Fruit fly (Drosophila melanogaster) Kc167 (cell line): ENCODE data around the gene CG11714.

Experiments
- Myc ChIP-seq: fragments of >200 bp; optimal IDR thresholded peaks from 2 replicates; lab custom pipeline; 2017; ENCODE audit warnings: missing external identifiers
- Sin3A ChIP-seq: fragments of >200 bp; optimal IDR thresholded peaks from 2 replicates; lab custom pipeline; 2018; ENCODE audit warnings: missing external identifiers
- h ChIP-seq: fragments of >200 bp; optimal IDR thresholded peaks from 3 replicates; lab custom pipeline; 2018; ENCODE audit warnings: missing external identifiers
- insv ChIP-seq: fragments of >200 bp; optimal IDR thresholded peaks from 3 replicates; lab custom pipeline; 2018; ENCODE audit warnings: missing external identifiers
- psq ChIP-seq: fragments of >200 bp; optimal IDR thresholded peaks from 2 replicates; lab custom pipeline; 2017; ENCODE audit warnings: missing external identifiers
- ttk ChIP-seq: sonication (Bioruptor generic); optimal IDR thresholded peaks from 2 replicates; lab custom pipeline; 2017; ENCODE audit warnings: missing external identifiers

The CG11714 gene

DNA sequence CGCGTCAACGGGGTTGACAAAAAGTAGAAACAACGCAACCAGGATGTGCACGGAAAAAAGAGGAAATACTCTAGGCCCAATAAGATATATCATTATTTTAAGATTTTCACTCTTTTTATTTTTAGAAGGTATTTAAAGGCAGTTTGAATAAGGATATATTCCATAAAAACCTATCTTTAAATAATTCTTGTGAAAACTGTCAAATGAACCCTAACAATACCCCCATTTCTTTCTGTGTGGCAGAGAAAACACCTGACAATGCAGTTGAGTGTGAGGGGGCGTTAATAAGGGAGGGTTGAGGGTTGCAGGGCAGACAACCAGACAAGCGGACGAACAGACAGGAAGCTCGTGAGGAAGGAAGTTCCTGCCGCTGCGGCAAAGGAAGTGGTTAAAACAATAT lies 29.4 kb upstream of the CG11714 start:
- TF ChIP-seq h (lab: Kevin White, UChicago) (no peak), insv (lab: Kevin White, UChicago) (no peak), Myc (no peak), Sin3A (no peak), psq (lab: Kevin White, UChicago) (no peak), ttk (lab: Kevin White, UChicago) (no peak)

DNA sequence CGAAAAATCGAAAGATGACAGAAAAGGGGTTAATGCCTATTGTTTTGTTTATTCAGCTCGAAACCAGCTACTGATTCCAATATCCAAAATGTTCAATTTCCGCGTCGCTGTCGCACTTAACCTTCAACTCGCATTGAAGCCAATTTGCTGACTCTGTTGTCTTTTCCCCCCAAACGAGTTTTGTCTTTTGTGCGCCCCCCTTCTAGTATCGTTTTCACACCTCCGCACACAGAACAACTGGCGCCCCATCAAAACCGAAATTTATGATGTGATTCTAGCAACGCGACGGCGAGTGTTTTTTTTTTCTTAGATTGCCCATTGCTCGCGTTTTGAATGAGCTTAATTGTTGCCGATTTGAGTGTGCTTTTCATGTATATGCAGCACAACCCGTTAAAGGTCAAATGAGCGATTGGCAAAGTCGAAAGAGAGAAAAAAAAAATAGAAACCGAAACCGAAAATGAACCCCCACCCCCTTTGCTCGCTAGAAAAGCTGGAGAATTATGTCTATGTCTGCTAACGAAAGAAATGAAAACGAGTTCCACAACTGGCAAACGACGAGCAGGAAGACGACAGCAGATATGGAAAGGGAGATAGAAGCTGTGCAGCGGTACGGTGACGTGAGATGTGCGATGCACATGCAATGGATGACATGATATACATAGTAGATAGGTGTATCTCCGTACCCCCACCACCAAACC lies 28.0 kb upstream of the CG11714 start:
- TF ChIP-seq h (lab: Kevin White, UChicago) (no peak), Sin3A (no peak), ttk (lab: Kevin White, UChicago) (no peak), psq (lab: Kevin White, UChicago) (no peak), insv (lab: Kevin White, UChicago) (no peak), Myc (no peak)

DNA sequence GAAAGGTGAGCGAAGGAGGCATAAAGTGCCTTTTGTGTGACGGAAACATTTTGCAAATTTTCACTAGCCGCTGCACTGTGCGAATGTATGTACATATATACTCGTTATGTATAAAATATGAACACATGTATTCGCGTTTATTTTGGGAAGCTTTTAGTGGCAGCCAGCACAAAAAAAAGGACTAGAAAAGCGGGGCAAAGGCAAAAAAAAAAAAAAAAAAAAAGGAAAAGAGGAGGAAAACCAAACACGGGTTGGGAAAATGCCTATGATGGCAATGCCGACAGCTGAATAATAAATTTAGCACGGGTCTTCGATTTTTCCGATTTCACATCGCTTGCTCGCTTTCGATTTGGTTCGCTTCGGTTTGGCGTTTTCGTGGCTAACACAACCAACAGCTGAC lies 26.9 kb upstream of the CG11714 start:
- no peak for TF ChIP-seq insv (lab: Kevin White, UChicago)
- TF ChIP-seq Myc = no peak
- TF ChIP-seq Sin3A = no peak
- TF ChIP-seq psq (lab: Kevin White, UChicago) = no peak
- no peak for TF ChIP-seq ttk (lab: Kevin White, UChicago)
- no peak for TF ChIP-seq h (lab: Kevin White, UChicago)

- TF ChIP-seq psq (lab: Kevin White, UChicago) (no peak), Myc (no peak), ttk (lab: Kevin White, UChicago) (no peak), insv (lab: Kevin White, UChicago) (no peak), h (lab: Kevin White, UChicago) (no peak), Sin3A (no peak)
These were observed 25.5 kb upstream of the CG11714 start for dm6 chr3L:11548009-11548408.

- no peak for TF ChIP-seq Myc
These were observed 24.9 kb upstream of the CG11714 start for dm6 chr3L:11547302-11547994.

DNA sequence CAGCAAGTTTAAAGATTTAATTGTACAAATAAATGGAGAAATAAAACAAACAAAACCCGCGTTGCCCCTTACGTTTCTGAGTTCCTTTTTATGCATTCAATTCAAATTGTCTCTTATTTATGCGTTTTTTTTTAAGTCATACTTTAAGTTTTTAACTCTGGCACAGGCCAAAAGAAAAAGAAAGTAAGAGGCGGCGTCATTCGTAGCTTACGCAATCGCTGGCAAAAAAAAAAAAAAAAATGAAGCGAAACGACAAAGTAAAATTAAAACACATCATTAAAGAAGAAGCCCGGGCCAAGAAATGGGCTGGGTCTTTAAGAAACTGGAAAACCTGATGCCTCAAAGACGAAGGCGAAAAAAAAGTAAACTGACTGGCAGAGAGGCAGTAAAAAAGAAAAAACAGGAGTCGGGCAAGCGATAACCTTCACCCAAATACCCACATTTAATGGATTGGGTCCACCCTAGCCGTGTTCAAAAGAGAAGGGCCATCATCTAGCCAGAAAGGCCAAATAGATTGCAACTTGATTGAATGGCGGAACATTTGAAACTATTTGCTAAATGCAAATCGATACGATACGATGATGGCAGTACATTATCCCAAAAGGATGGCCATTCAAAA lies 21.3 kb upstream of the CG11714 start:
- no peak for TF ChIP-seq psq (lab: Kevin White, UChicago)
- no peak for TF ChIP-seq h (lab: Kevin White, UChicago)
- no peak for TF ChIP-seq Myc
- TF ChIP-seq Sin3A = no peak
- no peak for TF ChIP-seq ttk (lab: Kevin White, UChicago)
- TF ChIP-seq insv (lab: Kevin White, UChicago) = no peak

- TF ChIP-seq ttk (lab: Kevin White, UChicago) (no peak), Myc (no peak), psq (lab: Kevin White, UChicago) (no peak), insv (lab: Kevin White, UChicago) (no peak), h (lab: Kevin White, UChicago) (no peak), Sin3A (no peak)
These were observed 20.4 kb upstream of the CG11714 start for dm6 chr3L:11542948-11543347.

- TF ChIP-seq psq (lab: Kevin White, UChicago) = no peak
- no peak for TF ChIP-seq h (lab: Kevin White, UChicago)
- TF ChIP-seq insv (lab: Kevin White, UChicago) = no peak
- no peak for TF ChIP-seq Sin3A
- TF ChIP-seq Myc = no peak
- no peak for TF ChIP-seq ttk (lab: Kevin White, UChicago)
These were observed 19.9 kb upstream of the CG11714 start for dm6 chr3L:11542437-11542836.

DNA sequence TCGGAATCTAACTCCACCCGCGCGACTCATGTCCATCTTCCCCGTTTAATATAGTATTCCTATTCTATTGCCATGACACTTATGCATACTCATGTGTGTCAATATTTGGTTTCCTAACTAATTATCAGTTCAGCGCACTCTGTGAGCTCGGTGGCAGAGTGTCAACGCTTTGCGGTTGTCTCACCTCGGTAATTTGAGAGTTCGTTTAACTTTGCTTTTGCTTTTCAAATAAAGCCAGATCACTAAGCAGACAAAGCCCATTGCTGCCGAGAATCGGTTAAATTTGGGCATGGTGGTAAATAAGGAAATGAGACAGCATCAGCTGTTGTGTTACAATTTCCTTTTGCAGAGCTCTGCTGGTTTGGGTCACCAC lies 17.8 kb upstream of the CG11714 start:
- no peak for TF ChIP-seq Myc
- no peak for TF ChIP-seq insv (lab: Kevin White, UChicago)
- no peak for TF ChIP-seq h (lab: Kevin White, UChicago)
- TF ChIP-seq Sin3A = no peak
- TF ChIP-seq ttk (lab: Kevin White, UChicago) = no peak

DNA sequence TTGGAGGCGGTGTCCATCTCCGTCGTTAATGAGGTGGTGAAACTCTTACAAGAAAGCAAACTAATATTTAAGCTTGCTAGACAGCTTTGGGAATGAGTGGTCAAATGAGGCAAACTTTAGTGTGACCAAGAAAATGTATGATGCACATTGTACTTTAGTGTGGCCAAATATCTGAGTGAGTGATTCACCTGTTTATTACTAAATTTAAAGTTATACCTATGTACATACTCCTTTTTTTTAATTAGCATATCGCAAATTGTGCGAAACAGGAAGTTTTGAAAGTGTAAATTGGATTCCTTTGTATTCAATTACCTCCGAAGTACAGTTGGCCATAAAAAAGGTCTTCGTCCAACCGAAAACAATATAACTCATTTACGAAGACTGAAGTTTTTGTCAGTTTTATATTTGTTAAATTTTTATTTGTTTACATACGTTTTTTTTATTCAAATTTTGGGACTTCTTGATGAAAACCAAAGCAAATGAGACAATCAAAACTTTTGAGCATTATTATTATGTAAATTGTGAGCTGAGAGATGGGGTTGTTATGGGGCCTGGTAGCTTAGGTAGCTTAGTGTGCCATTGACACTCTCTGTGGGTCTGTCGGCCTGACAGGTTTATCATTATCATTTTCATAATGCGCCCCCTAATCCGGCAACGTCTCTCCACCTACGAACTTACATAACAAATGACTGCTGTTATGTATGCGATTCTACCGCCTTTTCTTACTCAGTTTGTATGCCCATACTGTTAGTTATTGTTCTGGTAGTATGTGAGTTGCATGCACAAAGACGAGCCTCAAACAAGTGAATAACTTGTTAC lies 17.2 kb upstream of the CG11714 start:
- no peak for TF ChIP-seq psq (lab: Kevin White, UChicago)
- no peak for TF ChIP-seq Myc
- no peak for TF ChIP-seq insv (lab: Kevin White, UChicago)
- TF ChIP-seq h (lab: Kevin White, UChicago) = no peak
- TF ChIP-seq ttk (lab: Kevin White, UChicago) = no peak
- TF ChIP-seq Sin3A = no peak

DNA sequence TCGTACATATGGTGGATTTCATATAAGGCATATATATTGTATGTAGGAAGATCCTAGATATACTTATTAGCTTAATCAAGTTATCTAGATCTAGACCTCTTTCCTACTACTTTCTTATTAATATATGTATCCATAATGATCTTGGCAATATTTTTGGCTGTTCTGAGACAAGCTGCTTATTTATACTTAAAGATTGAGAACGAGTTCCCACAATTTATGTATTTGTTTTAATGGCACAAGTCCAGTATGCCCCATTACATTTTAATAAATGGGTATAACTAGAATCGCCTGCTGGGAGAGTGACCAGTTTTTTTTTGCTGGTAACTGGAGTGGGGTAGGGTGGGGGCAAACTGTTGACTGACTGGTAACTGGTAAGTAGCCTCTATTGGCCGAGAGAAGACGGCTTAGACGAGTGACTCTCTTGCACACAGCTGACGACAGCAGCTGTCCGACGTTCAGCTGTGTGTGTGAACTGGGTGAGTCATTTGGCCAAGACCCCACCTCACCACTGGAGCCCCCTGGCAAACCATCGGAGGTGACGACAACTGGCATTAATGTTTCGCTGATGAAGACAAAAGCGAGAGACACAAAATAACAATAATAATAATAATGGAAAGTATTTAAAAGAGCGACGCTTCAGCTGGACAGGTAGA lies 14.4 kb upstream of the CG11714 start:
- TF ChIP-seq Sin3A = no peak
- TF ChIP-seq psq (lab: Kevin White, UChicago) = no peak
- TF ChIP-seq h (lab: Kevin White, UChicago) = no peak
- TF ChIP-seq ttk (lab: Kevin White, UChicago) = no peak
- TF ChIP-seq insv (lab: Kevin White, UChicago) = no peak
- no peak for TF ChIP-seq Myc
